Worm (Caenorhabditis elegans) whole organism, L1 larva: ENCODE results near the gene fbxb-106.

Experiments
- lin-13 ChIP-seq: fragments of 150-350 bp; optimal IDR thresholded peaks from 2 replicates; lab custom pipeline; 2014; ENCODE audit warnings: missing biosample characterization, missing genetic modification reagents, missing genetic modification characterization
- lin-15B ChIP-seq: fragments of 150-350 bp; sonication (generic microtip); optimal IDR thresholded peaks from 3 replicates; lab custom pipeline; 2014; ENCODE audit warnings: missing biosample characterization, missing genetic modification characterization
- nhr-71 ChIP-seq: sonication (generic microtip); optimal IDR thresholded peaks from 2 replicates; lab custom pipeline; 2016; ENCODE audit warnings: mild to moderate bottlenecking, missing genetic modification characterization, moderate library complexity, missing compliant biosample characterization

ce11 chrII:2772166-2772565, 10.0 kb downstream of the fbxb-106 start, which contains the start of gene sdz-10:
- TF ChIP-seq nhr-71 (no peak), lin-15B (no peak), lin-13 (GFP tag; lab: Kevin White, UChicago) (no peak)
